Fruit fly (Drosophila melanogaster): ENCODE results near the gene CG32554.

The CG32554 gene

dm6 chrX:17877974-17878373 lies 25.5 kb upstream of the CG32554 start:
- no peak for TF ChIP-seq noc (tag; optimal IDR thresholded peaks at IDR 0.05)

dm6 chrX:17876518-17876917 lies 24.0 kb upstream of the CG32554 start:
- no peak for TF ChIP-seq noc (tag; optimal IDR thresholded peaks at IDR 0.05)

dm6 chrX:17875695-17876094 lies 23.2 kb upstream of the CG32554 start:
- no peak for TF ChIP-seq noc (tag; optimal IDR thresholded peaks at IDR 0.05)

dm6 chrX:17875014-17875589 lies 22.6 kb upstream of the CG32554 start:
- TF ChIP-seq noc (tag; optimal IDR thresholded peaks at IDR 0.05): no peak

- TF ChIP-seq noc (tag; optimal IDR thresholded peaks at IDR 0.05): no peak
These were observed 20.8 kb upstream of the CG32554 start for dm6 chrX:17873329-17873728.

dm6 chrX:17872310-17872709 lies 19.8 kb upstream of the CG32554 start:
- TF ChIP-seq noc (tag; optimal IDR thresholded peaks at IDR 0.05): no peak

dm6 chrX:17870614-17871394 lies 18.3 kb upstream of the CG32554 start:
- TF ChIP-seq noc (tag; optimal IDR thresholded peaks at IDR 0.05): no peak

dm6 chrX:17865103-17865502 lies 12.6 kb upstream of the CG32554 start:
- TF ChIP-seq noc (tag; optimal IDR thresholded peaks at IDR 0.05): no peak

- no peak for TF ChIP-seq noc (tag; optimal IDR thresholded peaks at IDR 0.05)
These were observed 8.2 kb upstream of the CG32554 start, which contains the start of the genes Arp8 and CG6769 for dm6 chrX:17860711-17861110. Arp8 (minus strand) TSS chrX:17860800. CG6769 (plus strand) TSS chrX:17861002.

- TF ChIP-seq noc (tag; optimal IDR thresholded peaks at IDR 0.05): no peak
These were observed 5.3 kb upstream of the CG32554 start for dm6 chrX:17857809-17858208.

- peak; percentile 54 for TF ChIP-seq noc (tag; optimal IDR thresholded peaks at IDR 0.05)
These were observed 4.2 kb upstream of the CG32554 start, which contains the start of gene Srx for dm6 chrX:17856458-17857277. Srx (plus strand) TSS chrX:17856974.

dm6 chrX:17856029-17856428 lies 3.5 kb upstream of the CG32554 start, which contains the start of gene Mco4:
Mco4 (minus strand) TSS chrX:17856129.
- TF ChIP-seq noc (tag; optimal IDR thresholded peaks at IDR 0.05): no peak

dm6 chrX:17850179-17850578 lies 2.3 kb downstream of the CG32554 start, which contains the start of the genes CG15814 and Spt7:
CG15814 (minus strand) TSS chrX:17850342.
Spt7 (plus strand) TSS chrX:17850460.
- TF ChIP-seq noc (tag; optimal IDR thresholded peaks at IDR 0.05): peak; percentile 45

- TF ChIP-seq noc (tag; optimal IDR thresholded peaks at IDR 0.05): no peak
These were observed 6.6 kb downstream of the CG32554 start for dm6 chrX:17845820-17846379.

- peak; percentile 81 for TF ChIP-seq noc (tag; optimal IDR thresholded peaks at IDR 0.05)
These were observed 7.9 kb downstream of the CG32554 start, which contains the start of the genes CG8142 and Ucp4A for dm6 chrX:17844623-17845022. CG8142 (minus strand) TSS chrX:17844704. Ucp4A (plus strand) TSS chrX:17844949.

dm6 chrX:17841923-17842322 lies 10.6 kb downstream of the CG32554 start, which contains the start of gene Taf9:
Taf9 (plus strand) TSS chrX:17842161.
- no peak for TF ChIP-seq noc (tag; optimal IDR thresholded peaks at IDR 0.05)

Data from whole organism, larva.